Fruit fly (Drosophila melanogaster) whole organism, prepupa: ENCODE measurements around the gene CG9400.
A peak's percentile ranks its signal among the peaks of the same experiment; 100 is the strongest.

Source experiments
- dac ChIP-seq: fragments of 200-800 bp; sonication (Bioruptor generic); optimal IDR thresholded peaks from 2 replicates; lab custom pipeline; 2017; ENCODE audit warnings: missing biosample characterization, mild to moderate bottlenecking, missing genetic modification characterization
- eg ChIP-seq: fragments of 200-800 bp; sonication (Bioruptor generic); IDR thresholded peaks from 3 replicates; pipeline ENCODE4 v1.3.6; 2022; ENCODE audit warnings: missing biosample characterization, missing genetic modification characterization
- topi ChIP-seq: fragments of 200-800 bp; sonication (Bioruptor generic); optimal IDR thresholded peaks from 3 replicates; lab custom pipeline; 2016; ENCODE audit warnings: missing biosample characterization, missing genetic modification characterization

DNA sequence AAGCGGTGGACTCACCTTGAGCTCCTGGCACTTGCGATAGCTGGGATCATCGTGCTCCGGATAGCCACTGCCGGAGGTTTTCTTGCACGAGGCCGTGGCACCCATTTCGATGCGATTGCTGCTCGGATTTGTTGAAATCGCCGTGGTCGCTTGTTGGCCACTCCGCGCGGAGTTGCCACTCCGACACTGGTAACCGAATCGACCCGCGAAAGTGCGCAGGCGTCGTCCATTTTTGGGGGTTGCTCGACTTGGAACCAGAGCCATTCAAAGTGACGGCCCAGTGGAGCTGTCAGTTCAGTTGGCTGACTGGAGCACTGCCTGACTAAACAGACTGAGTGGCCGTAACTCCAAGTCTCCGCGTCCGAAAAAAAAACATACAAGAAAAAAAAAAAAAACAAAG, 23.1 kb downstream of the CG9400 start, which contains the start of the genes CG13404 and na:
- TF ChIP-seq eg (GFP tag; lab: Robert Waterston, UW) (0 out of 3 replicates have a peak, but pooled peaks have one; percentile 26), topi (GFP tag; lab: Kevin White, UChicago) (no peak), dac (GFP tag; lab: Kevin White, UChicago) (no peak)
